Fruit fly (Drosophila melanogaster): ENCODE measurements around the gene CG12984.

The CG12984 gene

DNA sequence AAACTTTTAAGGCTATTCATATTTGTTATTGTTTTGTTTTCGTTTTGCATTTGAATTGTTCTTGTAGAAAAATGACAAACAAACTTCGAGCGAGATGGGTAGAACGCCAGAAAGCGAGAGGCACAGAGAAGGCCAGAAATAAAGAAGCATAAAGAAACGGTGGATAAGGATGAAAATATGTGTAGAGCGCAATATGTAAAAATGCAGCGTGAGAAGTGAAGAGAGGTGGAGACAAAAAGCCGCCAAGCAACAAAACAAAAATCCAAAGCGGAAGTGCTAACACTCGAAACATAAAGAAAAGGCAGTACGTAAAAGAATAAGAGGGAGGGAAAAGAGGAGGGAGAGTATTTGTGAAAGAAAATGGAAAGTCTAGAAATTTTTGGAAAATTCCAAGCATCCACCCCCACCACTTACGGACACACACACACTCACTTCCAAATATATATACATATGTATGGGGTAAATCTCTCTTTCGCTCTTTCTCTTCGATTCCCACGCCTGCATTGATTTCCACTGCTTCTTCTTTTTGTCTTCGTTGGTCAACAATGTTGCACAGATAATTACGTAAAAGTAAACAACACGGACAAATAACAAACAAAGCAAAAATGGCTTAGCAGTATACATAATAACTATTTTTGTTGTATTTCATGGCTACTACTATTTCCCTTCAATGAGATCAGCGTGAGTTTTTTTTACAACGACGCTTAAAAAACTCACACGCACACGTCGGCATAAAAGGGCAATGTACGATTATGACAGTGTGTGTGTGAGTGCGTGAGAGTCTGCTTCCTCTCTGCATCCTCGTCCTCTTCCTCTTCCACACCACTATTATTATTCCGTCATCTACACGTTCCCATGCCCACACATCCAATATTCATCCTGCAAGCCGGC, 16.1 kb downstream of the CG12984 start (continued):
- TF ChIP-seq onecut (GFP tag; IDR thresholded peaks at IDR 0.05) (peak; percentile 56), CG8281 (tag; optimal IDR thresholded peaks at IDR 0.05) (peak; percentile 4), CG11456 (GFP tag; IDR thresholded peaks at IDR 0.05) (no peak), stwl (tag; optimal IDR thresholded peaks at IDR 0.05) (no peak), CG10959 (GFP tag; IDR thresholded peaks at IDR 0.05) (no peak), CG8359 (GFP tag; optimal IDR thresholded peaks at IDR 0.05; ENCODE audit: borderline replicate concordance) (no peak), CG7963 (GFP tag; IDR thresholded peaks at IDR 0.05; ENCODE audit: partially characterized antibody) (no peak), Gug (GFP tag; IDR thresholded peaks at IDR 0.05) (no peak), ro (GFP tag; IDR thresholded peaks at IDR 0.05) (no peak), CG33557 (GFP tag; optimal IDR thresholded peaks at IDR 0.05) (peak; percentile 77), Drgx (GFP tag; IDR thresholded peaks at IDR 0.05) (no peak), CG9932 (GFP tag; IDR thresholded peaks at IDR 0.05) (no peak), CG17186 (GFP tag; optimal IDR thresholded peaks at IDR 0.05) (no peak), emc (GFP tag; optimal IDR thresholded peaks at IDR 0.05) (no peak), CrebB (tag; optimal IDR thresholded peaks at IDR 0.05) (no peak), ase (GFP tag; IDR thresholded peaks at IDR 0.05) (no peak), D19B (GFP tag; optimal IDR thresholded peaks at IDR 0.05) (no peak), CG3847 (GFP tag; IDR thresholded peaks at IDR 0.05) (no peak), HLH54F (GFP tag; optimal IDR thresholded peaks at IDR 0.05) (no peak), abd-A (tag; optimal IDR thresholded peaks at IDR 0.05) (no peak), vfl (GFP tag; optimal IDR thresholded peaks at IDR 0.05) (no peak), usp (GFP tag; optimal IDR thresholded peaks at IDR 0.05) (no peak), exex (tag; optimal IDR thresholded peaks at IDR 0.05) (no peak), sd (tag; optimal IDR thresholded peaks at IDR 0.05) (peak; percentile 96), Opbp (GFP tag; IDR thresholded peaks at IDR 0.05; ENCODE audit: partially characterized antibody) (no peak), CG31365 (tag; optimal IDR thresholded peaks at IDR 0.05) (no peak), Lhr (GFP tag; optimal IDR thresholded peaks at IDR 0.05) (no peak), sqz (GFP tag; optimal IDR thresholded peaks at IDR 0.05) (peak; percentile 82), H15 (GFP tag; IDR thresholded peaks at IDR 0.05) (no peak), gem (tag; optimal IDR thresholded peaks at IDR 0.05) (no peak), yki (optimal IDR thresholded peaks at IDR 0.05) (no peak), CG31388 (GFP tag; optimal IDR thresholded peaks at IDR 0.05) (no peak), ci (GFP tag; IDR thresholded peaks at IDR 0.05) (peak; percentile 57; the same call in 1 of the 3 replicates), klu (GFP tag; IDR thresholded peaks at IDR 0.05) (no peak), Bgb (GFP tag; IDR thresholded peaks at IDR 0.05; ENCODE audit: partially characterized antibody) (no peak), Dad (GFP tag; optimal IDR thresholded peaks at IDR 0.05) (peak; percentile 2), Elba2 (GFP tag; optimal IDR thresholded peaks at IDR 0.05) (no peak), az2 (GFP tag; optimal IDR thresholded peaks at IDR 0.05) (no peak), danr (GFP tag; IDR thresholded peaks at IDR 0.05) (no peak), CG12659 (GFP tag; optimal IDR thresholded peaks at IDR 0.05) (no peak), ab (GFP tag; optimal IDR thresholded peaks at IDR 0.05) (no peak), vvl (GFP tag; IDR thresholded peaks at IDR 0.05) (no peak), Dref (GFP tag; IDR thresholded peaks at IDR 0.05) (no peak), CG8388 (GFP tag; optimal IDR thresholded peaks at IDR 0.05) (peak; percentile 31), CG14014 (GFP tag; IDR thresholded peaks at IDR 0.05) (no peak), pnt (GFP tag; optimal IDR thresholded peaks at IDR 0.05) (peak; percentile 32), Xrp1 (GFP tag; IDR thresholded peaks at IDR 0.05) (peak; percentile 65), zfh1 (GFP tag; IDR thresholded peaks at IDR 0.05) (no peak), CG9215 (GFP tag; IDR thresholded peaks at IDR 0.05) (no peak), Dp (GFP tag; optimal IDR thresholded peaks at IDR 0.05) (no peak)
